Fruit fly (Drosophila melanogaster) whole organism, embryonic: ENCODE measurements around the gene Fpgs1.
A peak's percentile ranks its signal among the peaks of the same experiment; 100 is the strongest.

Source experiments
- Aef1 ChIP-seq: fragments of 200-800 bp; sonication (Bioruptor generic); IDR thresholded peaks from 3 replicates; pipeline ENCODE4 v1.3.6; 2022; ENCODE audit warnings: missing biosample characterization, missing genetic modification characterization
- Asciz ChIP-seq: fragments of 200-800 bp; sonication (Bioruptor generic); optimal IDR thresholded peaks from 2 replicates; lab custom pipeline; 2017; ENCODE audit warnings: missing biosample characterization, mild to moderate bottlenecking, missing genetic modification characterization, missing genetic modification reagents
- B-H2 ChIP-seq: fragments of 200-800 bp; sonication (Bioruptor generic); optimal IDR thresholded peaks from 2 replicates; lab custom pipeline; 2018; ENCODE audit warnings: missing biosample characterization, mild to moderate bottlenecking, missing genetic modification characterization
- BtbVII ChIP-seq: fragments of 200-800 bp; sonication (Bioruptor generic); optimal IDR thresholded peaks from 3 replicates; lab custom pipeline; 2017; ENCODE audit warnings: missing biosample characterization, mild to moderate bottlenecking, missing genetic modification characterization
- CG1024 ChIP-seq: fragments of 200-800 bp; sonication (Bioruptor generic); IDR thresholded peaks from 2 replicates; pipeline ENCODE4 v1.3.6; 2022; ENCODE audit warnings: missing biosample characterization, missing genetic modification characterization
- CG10267 ChIP-seq: fragments of 200-800 bp; sonication (Bioruptor generic); optimal IDR thresholded peaks from 2 replicates; lab custom pipeline; 2018; ENCODE audit warnings: missing biosample characterization, mild to moderate bottlenecking, missing genetic modification characterization, moderate library complexity
- CG10565 ChIP-seq: fragments of 200-800 bp; sonication (Bioruptor generic); optimal IDR thresholded peaks from 3 replicates; lab custom pipeline; 2016; ENCODE audit warnings: missing biosample characterization, mild to moderate bottlenecking, missing genetic modification characterization
- CG11456 ChIP-seq: fragments of 200-800 bp; sonication (Bioruptor generic); IDR thresholded peaks from 3 replicates; pipeline ENCODE4 v1.3.6; 2022; ENCODE audit warnings: missing biosample characterization, missing genetic modification characterization
- CG12391 ChIP-seq: fragments of 200-800 bp; sonication (Bioruptor generic); optimal IDR thresholded peaks from 3 replicates; lab custom pipeline; 2018; ENCODE audit warnings: missing biosample characterization, mild to moderate bottlenecking, missing genetic modification characterization, moderate library complexity
- CG15011 ChIP-seq: fragments of 200-800 bp; sonication (Bioruptor generic); optimal IDR thresholded peaks from 3 replicates; lab custom pipeline; 2018; ENCODE audit warnings: missing biosample characterization, mild to moderate bottlenecking, missing genetic modification characterization
- CG1602 ChIP-seq: fragments of 200-800 bp; sonication (Bioruptor generic); optimal IDR thresholded peaks from 3 replicates; lab custom pipeline; 2016; ENCODE audit warnings: missing biosample characterization, missing genetic modification characterization
- CG17359 ChIP-seq: fragments of 200-800 bp; sonication (Bioruptor generic); optimal IDR thresholded peaks from 3 replicates; lab custom pipeline; 2018; ENCODE audit warnings: missing biosample characterization, mild to moderate bottlenecking, missing genetic modification characterization, moderate library complexity
- CG18764 ChIP-seq: fragments of 200-800 bp; sonication (Bioruptor generic); optimal IDR thresholded peaks from 3 replicates; lab custom pipeline; 2016; ENCODE audit warnings: missing biosample characterization, missing genetic modification characterization
- CG31224 ChIP-seq: fragments of 200-800 bp; sonication (Bioruptor generic); IDR thresholded peaks from 2 replicates; pipeline ENCODE4 v1.3.6; 2022; ENCODE audit warnings: missing biosample characterization, missing genetic modification characterization
- CG3726 ChIP-seq: fragments of 200-800 bp; sonication (Bioruptor generic); IDR thresholded peaks from 3 replicates; pipeline ENCODE4, ENCODE4 v1.3.6; 2022; ENCODE audit warnings: missing biosample characterization, missing genetic modification characterization
- CG3847 ChIP-seq: fragments of 200-800 bp; sonication (Bioruptor generic); IDR thresholded peaks from 2 replicates; pipeline ENCODE4 v1.3.6; 2022; ENCODE audit warnings: missing biosample characterization, missing genetic modification characterization
- CG4360 ChIP-seq: fragments of 200-800 bp; sonication (Bioruptor generic); IDR thresholded peaks from 2 replicates; pipeline ENCODE4 v1.3.6; 2022; ENCODE audit warnings: missing biosample characterization, missing genetic modification characterization
- CG4404 ChIP-seq: fragments of 200-800 bp; sonication (Bioruptor generic); IDR thresholded peaks from 2 replicates; pipeline ENCODE4 v1.3.6; 2022; ENCODE audit warnings: missing biosample characterization, missing genetic modification characterization
- CG5245 ChIP-seq: fragments of 200-800 bp; sonication (Bioruptor generic); optimal IDR thresholded peaks from 3 replicates; lab custom pipeline; 2016; ENCODE audit warnings: missing biosample characterization, missing genetic modification characterization
- CG6683 ChIP-seq: fragments of 200-800 bp; sonication (Bioruptor generic); optimal IDR thresholded peaks from 2 replicates; lab custom pipeline; 2017; ENCODE audit warnings: missing biosample characterization, mild to moderate bottlenecking, missing genetic modification characterization, missing genetic modification reagents
- CG6854 ChIP-seq: fragments of 200-800 bp; sonication (Bioruptor generic); optimal IDR thresholded peaks from 3 replicates; lab custom pipeline; 2017; ENCODE audit warnings: missing biosample characterization, mild to moderate bottlenecking, missing genetic modification characterization
- CG7839 ChIP-seq: fragments of 200-800 bp; sonication (Bioruptor generic); optimal IDR thresholded peaks from 3 replicates; lab custom pipeline; 2018; ENCODE audit warnings: missing biosample characterization, mild to moderate bottlenecking, missing genetic modification characterization, moderate library complexity
- CG9215 ChIP-seq: fragments of 200-800 bp; sonication (Bioruptor generic); IDR thresholded peaks from 2 replicates; pipeline ENCODE4 v1.3.6; 2022; ENCODE audit warnings: missing biosample characterization, missing genetic modification characterization
- D19B ChIP-seq: fragments of 200-800 bp; sonication (Bioruptor generic); optimal IDR thresholded peaks from 2 replicates; lab custom pipeline; 2017; ENCODE audit warnings: missing biosample characterization, mild to moderate bottlenecking, missing genetic modification characterization
- Drgx ChIP-seq: fragments of 200-800 bp; sonication (Bioruptor generic); IDR thresholded peaks from 2 replicates; pipeline ENCODE4 v1.3.6; 2022; ENCODE audit warnings: missing biosample characterization, missing genetic modification characterization
- Fer1 ChIP-seq: fragments of 200-800 bp; sonication (Bioruptor generic); optimal IDR thresholded peaks from 2 replicates; lab custom pipeline; 2017; ENCODE audit warnings: missing biosample characterization, mild to moderate bottlenecking, missing genetic modification characterization
- HLHmδ ChIP-seq: fragments of 200-800 bp; sonication (Bioruptor generic); optimal IDR thresholded peaks from 2 replicates; lab custom pipeline; 2018; ENCODE audit warnings: missing biosample characterization, mild to moderate bottlenecking, missing genetic modification characterization, moderate library complexity
- Hr3 ChIP-seq: fragments of 200-800 bp; sonication (Bioruptor generic); optimal IDR thresholded peaks from 3 replicates; lab custom pipeline; 2016; ENCODE audit warnings: missing biosample characterization, missing genetic modification characterization
- Hr51 ChIP-seq, 2 experiments: fragments of 200-800 bp; sonication (Bioruptor generic); optimal IDR thresholded peaks; 2 replicates in 1 of 2; 3 replicates in 1 of 2; lab custom pipeline; 2016 to 2018; ENCODE audit warnings: missing biosample characterization in 2 of 2, missing genetic modification characterization in 2 of 2, mild to moderate bottlenecking in 1 of 2, moderate library complexity in 1 of 2
- MESR4 ChIP-seq: fragments of 200-800 bp; sonication (Bioruptor generic); optimal IDR thresholded peaks from 2 replicates; lab custom pipeline; 2018; ENCODE audit warnings: missing biosample characterization, mild to moderate bottlenecking, missing genetic modification characterization, moderate library complexity
- Max ChIP-seq: fragments of 200-800 bp; sonication (Bioruptor generic); optimal IDR thresholded peaks from 2 replicates; lab custom pipeline; 2016; ENCODE audit warnings: missing biosample characterization, mild to moderate bottlenecking, missing genetic modification characterization
- Nf-YB ChIP-seq: fragments of 200-800 bp; sonication (Bioruptor generic); optimal IDR thresholded peaks from 3 replicates; lab custom pipeline; 2019; ENCODE audit warnings: missing biosample characterization, mild to moderate bottlenecking, missing genetic modification characterization, moderate library complexity
- NfI ChIP-seq: fragments of 200-800 bp; sonication (Bioruptor generic); optimal IDR thresholded peaks from 3 replicates; lab custom pipeline; 2018; ENCODE audit warnings: missing biosample characterization, mild to moderate bottlenecking, missing genetic modification characterization, moderate library complexity
- Scr ChIP-seq: fragments of 200-800 bp; sonication (Bioruptor generic); IDR thresholded peaks from 2 replicates; pipeline ENCODE4 v1.3.6; 2022; ENCODE audit warnings: missing biosample characterization, missing genetic modification characterization; ENCODE audit not compliant: partially characterized antibody
- caup ChIP-seq: fragments of 200-800 bp; sonication (Bioruptor generic); optimal IDR thresholded peaks from 3 replicates; lab custom pipeline; 2017; ENCODE audit warnings: missing biosample characterization, mild to moderate bottlenecking, missing genetic modification characterization, moderate library complexity; ENCODE audit not compliant: severe bottlenecking
- dimm ChIP-seq: fragments of 200-800 bp; sonication (Bioruptor generic); IDR thresholded peaks from 2 replicates; pipeline ENCODE4 v1.3.6; 2022; ENCODE audit warnings: missing biosample characterization, missing genetic modification characterization
- fu2 ChIP-seq: fragments of 200-800 bp; sonication (Bioruptor generic); optimal IDR thresholded peaks from 2 replicates; lab custom pipeline; 2016; ENCODE audit warnings: missing biosample characterization, missing genetic modification characterization
- grn ChIP-seq: fragments of 200-800 bp; sonication (Bioruptor generic); optimal IDR thresholded peaks from 3 replicates; lab custom pipeline; 2017; ENCODE audit warnings: missing biosample characterization, missing genetic modification characterization
- gro ChIP-seq: fragments of 200-800 bp; sonication (Bioruptor generic); optimal IDR thresholded peaks from 2 replicates; lab custom pipeline; 2016; ENCODE audit warnings: missing biosample characterization, missing genetic modification characterization
- gsb ChIP-seq: fragments of 200-800 bp; sonication (Bioruptor generic); IDR thresholded peaks from 2 replicates; pipeline ENCODE4 v1.3.6; 2022; ENCODE audit warnings: missing biosample characterization, missing genetic modification characterization
- hth ChIP-seq: fragments of >200 bp; optimal IDR thresholded peaks from 2 replicates; lab custom pipeline; 2017; ENCODE audit warnings: inconsistent platforms
- mld ChIP-seq: fragments of 200-800 bp; sonication (Bioruptor generic); IDR thresholded peaks from 3 replicates; pipeline ENCODE4 v1.3.6; 2022; ENCODE audit warnings: missing biosample characterization, missing genetic modification characterization; ENCODE audit not compliant: partially characterized antibody
- p53 ChIP-seq: fragments of 200-800 bp; sonication (Bioruptor generic); optimal IDR thresholded peaks from 2 replicates; lab custom pipeline; 2016; ENCODE audit warnings: missing biosample characterization, missing genetic modification characterization
- phol ChIP-seq: fragments of 200-800 bp; sonication (Bioruptor generic); optimal IDR thresholded peaks from 3 replicates; lab custom pipeline; 2018; ENCODE audit warnings: missing biosample characterization, mild to moderate bottlenecking, missing genetic modification characterization, moderate library complexity
- slbo ChIP-seq: fragments of 200-800 bp; sonication (Bioruptor generic); IDR thresholded peaks from 2 replicates; pipeline ENCODE4 v1.3.6; 2022; ENCODE audit warnings: missing biosample characterization, missing genetic modification characterization
- tgo ChIP-seq: fragments of 200-800 bp; sonication (Bioruptor generic); IDR thresholded peaks from 3 replicates; pipeline ENCODE4 v1.3.6; 2022; ENCODE audit warnings: missing biosample characterization, missing genetic modification characterization
- unc-4 ChIP-seq: fragments of 200-800 bp; sonication (Bioruptor generic); IDR thresholded peaks from 2 replicates; pipeline ENCODE4 v1.3.6; 2022; ENCODE audit warnings: missing biosample characterization, missing genetic modification characterization; ENCODE audit not compliant: partially characterized antibody
- vfl ChIP-seq: fragments of 200-800 bp; sonication (Bioruptor generic); optimal IDR thresholded peaks from 2 replicates; lab custom pipeline; 2016; ENCODE audit warnings: missing biosample characterization, missing genetic modification characterization
- zen2 ChIP-seq: fragments of 200-800 bp; sonication (Bioruptor generic); IDR thresholded peaks from 3 replicates; pipeline ENCODE4 v1.3.6; 2022; ENCODE audit warnings: missing biosample characterization, missing genetic modification characterization; ENCODE audit not compliant: partially characterized antibody
- zfh1 ChIP-seq: fragments of 200-800 bp; sonication (Bioruptor generic); IDR thresholded peaks from 3 replicates; pipeline ENCODE4 v1.3.6; 2022; ENCODE audit warnings: missing biosample characterization, missing genetic modification characterization

Gene Fpgs1

dm6 chrX:12567663-12568062, 44.0 kb upstream of the Fpgs1 start (continued):
- TF ChIP-seq CG10565 (GFP tag; lab: Kevin White, UChicago) (no peak), mld (no peak), gro (GFP tag; lab: Kevin White, UChicago) (no peak), Scr (GFP tag; lab: Robert Waterston, UW) (no peak), unc-4 (GFP tag; lab: Robert Waterston, UW) (no peak), MESR4 (GFP tag; lab: Kevin White, UChicago) (no peak), Asciz (GFP tag; lab: Kevin White, UChicago) (peak; percentile 66), CG18764 (GFP tag; lab: Kevin White, UChicago) (no peak), hth (lab: Kevin White, UChicago) (no peak), CG17359 (tag; lab: Kevin White, UChicago) (peak; percentile 88), Hr51 (GFP tag; optimal IDR thresholded peaks at IDR 0.05; lab: Kevin White, UChicago) (peak in 1 of 2 experiments; percentile 86), CG31224 (GFP tag; lab: Robert Waterston, UW) (peak; percentile 70), Max (GFP tag; lab: Kevin White, UChicago) (peak; percentile 48), CG4360 (GFP tag; lab: Robert Waterston, UW) (no peak), caup (peak; percentile 87), CG11456 (GFP tag; lab: Robert Waterston, UW) (peak; percentile 69; the same call in 2 of the 3 replicates), CG15011 (GFP tag; lab: Kevin White, UChicago) (peak; percentile 66), CG4404 (GFP tag; lab: Robert Waterston, UW) (peak; percentile 45; the same call in 1 of the 2 replicates), HLHmδ (GFP tag; lab: Kevin White, UChicago) (no peak), CG10267 (tag; lab: Kevin White, UChicago) (peak; percentile 70), Aef1 (peak; percentile 67; the same call in 2 of the 3 replicates), Hr3 (GFP tag; lab: Kevin White, UChicago) (peak; percentile 64), gsb (GFP tag; lab: Robert Waterston, UW) (peak; percentile 42), CG6683 (GFP tag; lab: Kevin White, UChicago) (peak; percentile 83), Fer1 (GFP tag; lab: Kevin White, UChicago) (peak; percentile 96), phol (tag; lab: Kevin White, UChicago) (peak; percentile 72), p53 (GFP tag; lab: Kevin White, UChicago) (no peak), dimm (GFP tag; lab: Robert Waterston, UW) (peak; percentile 45; the same call in 1 of the 2 replicates), grn (GFP tag; lab: Kevin White, UChicago) (no peak), CG6854 (GFP tag; lab: Kevin White, UChicago) (peak; percentile 83), zfh1 (GFP tag; lab: Robert Waterston, UW) (peak; percentile 55; the same call in 2 of the 3 replicates), CG1024 (GFP tag; lab: Robert Waterston, UW) (peak; percentile 49; the same call in 1 of the 2 replicates), D19B (GFP tag; lab: Kevin White, UChicago) (peak; percentile 53), slbo (GFP tag; lab: Robert Waterston, UW) (peak; percentile 82), Drgx (peak; percentile 83), BtbVII (peak; percentile 86), CG5245 (no peak), B-H2 (GFP tag; lab: Kevin White, UChicago) (peak; percentile 93), vfl (GFP tag; lab: Kevin White, UChicago) (no peak), CG1602 (peak; percentile 25), CG9215 (GFP tag; lab: Robert Waterston, UW) (peak; percentile 76), zen2 (GFP tag; lab: Robert Waterston, UW) (no peak), CG12391 (tag; lab: Kevin White, UChicago) (peak; percentile 83), Nf-YB (GFP tag; lab: Kevin White, UChicago) (peak; percentile 60), NfI (GFP tag; lab: Kevin White, UChicago) (peak; percentile 85), CG7839 (tag; lab: Kevin White, UChicago) (peak; percentile 88), CG3847 (GFP tag; lab: Robert Waterston, UW) (peak; percentile 84), fu2 (no peak), tgo (GFP tag; lab: Robert Waterston, UW) (peak; percentile 77), CG3726 (GFP tag; lab: Robert Waterston, UW) (0 out of 3 replicates have a peak, but pooled peaks have one; percentile 45)
